Worm (Caenorhabditis elegans) whole organism, L4 larva: ENCODE results near the gene M7.12.

ENCODE experiments used
- F49E8.2 ChIP-seq: sonication (generic microtip); optimal IDR thresholded peaks from 2 replicates; lab custom pipeline; 2016; ENCODE audit warnings: missing compliant biosample characterization, mild to moderate bottlenecking, missing genetic modification characterization, borderline replicate concordance
- Y105C5A.15 ChIP-seq: fragments of 200-800 bp; sonication (Bioruptor generic); IDR thresholded peaks from 2 replicates; pipeline ENCODE4 v1.3.6; 2022; ENCODE audit warnings: missing genetic modification characterization, missing compliant biosample characterization
- Y48G9A.11 ChIP-seq: fragments of 200-800 bp; sonication (Bioruptor generic); IDR thresholded peaks from 2 replicates; pipeline ENCODE4 v1.3.6; 2022; ENCODE audit warnings: missing genetic modification reagents, missing genetic modification characterization, missing compliant biosample characterization
- ama-1 ChIP-seq: fragments of 150-350 bp; optimal IDR thresholded peaks from 2 replicates; lab custom pipeline; 2014; ENCODE audit warnings: inconsistent platforms, mixed read lengths
- ceh-32 ChIP-seq: sonication (generic microtip); optimal IDR thresholded peaks from 2 replicates; lab custom pipeline; 2016; ENCODE audit warnings: mild to moderate bottlenecking, missing genetic modification characterization, missing compliant biosample characterization; ENCODE audit not compliant: poor library complexity
- ceh-44 ChIP-seq: fragments of 200-800 bp; sonication (Bioruptor generic); IDR thresholded peaks from 2 replicates; pipeline ENCODE4 v1.3.6; 2022; ENCODE audit warnings: missing genetic modification reagents, missing genetic modification characterization, missing compliant biosample characterization
- ceh-62 ChIP-seq: sonication (generic microtip); optimal IDR thresholded peaks from 2 replicates; lab custom pipeline; 2017; ENCODE audit warnings: missing biosample characterization, missing genetic modification characterization
- ceh-82 ChIP-seq: sonication (generic microtip); optimal IDR thresholded peaks from 2 replicates; lab custom pipeline; 2017; ENCODE audit warnings: missing biosample characterization, missing genetic modification characterization
- ctbp-1 ChIP-seq: fragments of 200-800 bp; sonication (Bioruptor generic); IDR thresholded peaks from 2 replicates; pipeline ENCODE4 v1.3.6; 2022; ENCODE audit warnings: missing genetic modification reagents, missing genetic modification characterization, missing compliant biosample characterization
- daf-12 ChIP-seq: fragments of 150-350 bp; optimal IDR thresholded peaks from 2 replicates; lab custom pipeline; 2014; ENCODE audit warnings: missing biosample characterization, missing genetic modification reagents, missing genetic modification characterization
- daf-16 ChIP-seq, 3 experiments: sonication (generic microtip); optimal IDR thresholded peaks; 2 replicates each; lab custom pipeline; 2016 to 2017; ENCODE audit warnings: missing genetic modification characterization in 3 of 3, missing genetic modification reagents in 3 of 3, mild to moderate bottlenecking in 2 of 3, missing compliant biosample characterization in 2 of 3, missing biosample characterization in 1 of 3, moderate library complexity in 1 of 3
- daf-19 ChIP-seq: fragments of 200-800 bp; sonication (Bioruptor generic); conservative IDR thresholded peaks from 2 replicates; pipeline ENCODE4 v1.3.6; 2022; ENCODE audit warnings: missing genetic modification characterization, missing compliant biosample characterization
- dmd-6 ChIP-seq: fragments of 200-800 bp; sonication (Bioruptor generic); IDR thresholded peaks from 2 replicates; pipeline ENCODE4 v1.3.6; 2022; ENCODE audit warnings: missing genetic modification reagents, missing genetic modification characterization, missing compliant biosample characterization
- dmd-8 ChIP-seq: fragments of 200-800 bp; sonication (Bioruptor generic); IDR thresholded peaks from 2 replicates; pipeline ENCODE4 v1.3.6; 2022; ENCODE audit warnings: missing genetic modification characterization, missing compliant biosample characterization
- dpl-1 ChIP-seq: fragments of 150-350 bp; optimal IDR thresholded peaks from 2 replicates; lab custom pipeline; 2014; ENCODE audit warnings: missing biosample characterization, missing genetic modification reagents, missing genetic modification characterization
- duxl-1 ChIP-seq: sonication (generic microtip); optimal IDR thresholded peaks from 2 replicates; lab custom pipeline; 2016; ENCODE audit warnings: mild to moderate bottlenecking, missing genetic modification characterization, moderate library complexity, missing compliant biosample characterization; ENCODE audit not compliant: poor library complexity
- dve-1 ChIP-seq: sonication (generic microtip); optimal IDR thresholded peaks from 2 replicates; lab custom pipeline; 2017; ENCODE audit warnings: antibody characterized with exemption, mild to moderate bottlenecking, missing genetic modification characterization, missing compliant biosample characterization; ENCODE audit not compliant: insufficient read depth
- fkh-10 ChIP-seq: fragments of 150-350 bp; optimal IDR thresholded peaks from 2 replicates; lab custom pipeline; 2014; ENCODE audit warnings: missing biosample characterization, missing genetic modification reagents, missing genetic modification characterization
- hmg-1.1 ChIP-seq: fragments of 200-800 bp; sonication (Bioruptor generic); IDR thresholded peaks from 2 replicates; pipeline ENCODE4 v1.3.6; 2022; ENCODE audit warnings: missing genetic modification reagents, missing genetic modification characterization, missing compliant biosample characterization
- lin-1 ChIP-seq: fragments of 200-800 bp; sonication (Bioruptor generic); IDR thresholded peaks from 2 replicates; pipeline ENCODE4 v1.3.6; 2022; ENCODE audit warnings: missing genetic modification reagents, missing genetic modification characterization, missing compliant biosample characterization
- lin-39 ChIP-seq: fragments of 150-350 bp; optimal IDR thresholded peaks from 2 replicates; lab custom pipeline; 2014; ENCODE audit warnings: missing biosample characterization, missing genetic modification reagents, missing genetic modification characterization
- lsy-2 ChIP-seq, 2 experiments: fragments of 150-350 bp in 1 of 2; sonication (generic microtip) in 1 of 2; optimal IDR thresholded peaks; 2 replicates each; lab custom pipeline; 2014 to 2017; ENCODE audit warnings: missing biosample characterization in 2 of 2, missing genetic modification characterization in 2 of 2
- mep-1 ChIP-seq: fragments of 150-350 bp; sonication (generic microtip); optimal IDR thresholded peaks from 3 replicates; lab custom pipeline; 2014; ENCODE audit warnings: missing biosample characterization, missing genetic modification characterization
- mxl-2 ChIP-seq: fragments of 200-800 bp; sonication (Bioruptor generic); conservative IDR thresholded peaks from 2 replicates; pipeline ENCODE4 v1.3.6; 2022; ENCODE audit warnings: missing genetic modification reagents, missing genetic modification characterization, missing compliant biosample characterization
- nhr-11 ChIP-seq: fragments of 150-350 bp; optimal IDR thresholded peaks from 2 replicates; lab custom pipeline; 2014; ENCODE audit warnings: missing biosample characterization, missing genetic modification characterization
- nhr-111 ChIP-seq: fragments of 200-800 bp; sonication (Bioruptor generic); optimal IDR thresholded peaks from 2 replicates; lab custom pipeline; 2018; ENCODE audit warnings: mild to moderate bottlenecking, missing genetic modification characterization, missing compliant biosample characterization
- nhr-28 ChIP-seq: fragments of 150-350 bp; optimal IDR thresholded peaks from 2 replicates; lab custom pipeline; 2014; ENCODE audit warnings: missing biosample characterization, missing genetic modification characterization
- nhr-48 ChIP-seq: sonication (generic microtip); optimal IDR thresholded peaks from 2 replicates; lab custom pipeline; 2016; ENCODE audit warnings: mild to moderate bottlenecking, missing genetic modification characterization, missing compliant biosample characterization
- nhr-76 ChIP-seq: fragments of 150-350 bp; optimal IDR thresholded peaks from 2 replicates; lab custom pipeline; 2014; ENCODE audit warnings: missing biosample characterization, missing genetic modification characterization
- nhr-77 ChIP-seq: fragments of 150-350 bp; optimal IDR thresholded peaks from 2 replicates; lab custom pipeline; 2014; ENCODE audit warnings: missing biosample characterization, missing genetic modification characterization
- php-3 ChIP-seq: fragments of 200-800 bp; sonication (Bioruptor generic); IDR thresholded peaks from 2 replicates; pipeline ENCODE4 v1.3.6; 2022; ENCODE audit warnings: missing genetic modification reagents, missing genetic modification characterization, missing compliant biosample characterization
- set-16 ChIP-seq: fragments of 200-800 bp; sonication (Bioruptor generic); IDR thresholded peaks from 2 replicates; pipeline ENCODE4 v1.3.6; 2022; ENCODE audit warnings: missing genetic modification reagents, missing genetic modification characterization, missing compliant biosample characterization
- snpc-1.2 ChIP-seq: fragments of 200-800 bp; sonication (Bioruptor generic); IDR thresholded peaks from 2 replicates; pipeline ENCODE4 v1.3.6; 2022; ENCODE audit warnings: missing genetic modification reagents, missing genetic modification characterization, missing compliant biosample characterization
- spr-1 ChIP-seq: sonication (generic microtip); optimal IDR thresholded peaks from 2 replicates; lab custom pipeline; 2016; ENCODE audit warnings: mild to moderate bottlenecking, missing genetic modification characterization, missing compliant biosample characterization
- tag-97 ChIP-seq: fragments of 200-800 bp; sonication (Bioruptor generic); IDR thresholded peaks from 2 replicates; pipeline ENCODE4 v1.3.6; 2022; ENCODE audit warnings: missing genetic modification characterization, missing compliant biosample characterization
- unc-39 ChIP-seq: sonication (generic microtip); optimal IDR thresholded peaks from 2 replicates; lab custom pipeline; 2017; ENCODE audit warnings: missing biosample characterization, missing genetic modification characterization
- unc-62 ChIP-seq, 3 experiments: fragments of 150-350 bp in 1 of 3; sonication (generic microtip); optimal IDR thresholded peaks in 2 of 3; peaks in 1 of 3; 1 replicate in 1 of 3; 2 replicates in 2 of 3; lab custom pipeline; 2014 to 2017; ENCODE audit warnings: missing biosample characterization in 3 of 3, missing genetic modification characterization in 3 of 3, missing genetic modification reagents in 3 of 3, missing genotype in 1 of 3
- vab-7 ChIP-seq: fragments of 200-800 bp; sonication (Bioruptor generic); IDR thresholded peaks from 2 replicates; pipeline ENCODE4 v1.3.6; 2022; ENCODE audit warnings: missing genetic modification reagents, missing genetic modification characterization, missing compliant biosample characterization
- zfp-2 ChIP-seq: sonication (generic microtip); optimal IDR thresholded peaks from 2 replicates; lab custom pipeline; 2016; ENCODE audit warnings: mild to moderate bottlenecking, missing genetic modification characterization, missing compliant biosample characterization

The M7.12 gene

ce11 chrIV:11131268-11131667 lies 33.5 kb upstream of the M7.12 start, which contains the start of gene ard-1:
Gene ard-1 (plus strand): TSS chrIV:11131279.
- TF ChIP-seq ama-1 (lab: Kevin White, UChicago) = no peak
- peak; percentile 10; the same call in 1 of the 2 replicates for TF ChIP-seq ctbp-1 (GFP tag; lab: Robert Waterston, UW)

- TF ChIP-seq Y48G9A.11 (GFP tag; lab: Robert Waterston, UW) (no peak), lsy-2 (tag; optimal IDR thresholded peaks at IDR 0.05; lab: Kevin White, UChicago) (peak in 1 of 2 experiments; percentile 12), nhr-77 (peak; percentile 32), mep-1 (tag; lab: Kevin White, UChicago) (peak; percentile 47), nhr-11 (tag; lab: Kevin White, UChicago) (no peak), dve-1 (tag; lab: Kevin White, UChicago) (peak; percentile 69), nhr-28 (peak; percentile 20), fkh-10 (GFP tag; lab: Kevin White, UChicago) (no peak), mxl-2 (GFP tag; lab: Robert Waterston, UW) (no peak), ceh-82 (tag; lab: Kevin White, UChicago) (no peak), daf-16 (GFP tag; optimal IDR thresholded peaks at IDR 0.05; lab: Kevin White, UChicago) (no peak), daf-16 (tag; optimal IDR thresholded peaks at IDR 0.05; lab: Kevin White, UChicago) (peak; percentile 83), ceh-32 (tag; lab: Kevin White, UChicago) (no peak)
Observed at ce11 chrIV:11130774-11131173, 33.0 kb upstream of the M7.12 start.

DNA sequence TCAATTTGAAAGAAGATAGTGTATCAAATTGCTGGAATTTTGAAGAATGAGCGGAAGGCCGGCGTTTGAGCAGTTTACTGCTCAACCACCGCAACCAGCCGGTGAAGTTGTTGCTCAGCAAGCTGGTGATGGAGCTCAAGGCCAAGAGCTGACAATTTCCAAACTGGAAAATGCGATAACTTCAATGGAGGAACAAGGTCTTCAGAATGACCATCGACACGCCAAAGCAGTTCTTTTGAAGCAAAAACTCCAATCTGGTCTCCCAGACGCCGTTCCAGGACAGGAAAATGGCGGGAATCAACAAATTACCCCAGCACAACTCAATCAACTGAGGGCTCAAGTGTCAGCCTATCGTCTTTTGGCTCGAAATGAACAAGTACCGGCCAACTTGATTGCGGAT lies 28.2 kb upstream of the M7.12 start:
- TF ChIP-seq set-16 = 0 out of 2 replicates have a peak, but pooled peaks have one; percentile 6
- TF ChIP-seq ceh-32 (tag; lab: Kevin White, UChicago) = no peak
- TF ChIP-seq unc-62 (GFP tag; optimal IDR thresholded peaks at IDR 0.05 in 1 of 2; lab: Kevin White, UChicago) = peak in 1 of 2 experiments; percentile 92
- no peak for TF ChIP-seq unc-62 (tag; optimal IDR thresholded peaks at IDR 0.05; lab: Kevin White, UChicago)

DNA sequence TGAATTAATAATTGTTTCAGACTA lies 28.0 kb upstream of the M7.12 start, which contains the start of gene swsn-4:
TSS of gene swsn-4 (plus strand) at position 21 of the 24 bp plus-strand sequence.
- TF ChIP-seq lin-1 (GFP tag; lab: Robert Waterston, UW) (no peak), lin-39 (tag; lab: Kevin White, UChicago) (no peak), tag-97 (no peak), php-3 (GFP tag; lab: Robert Waterston, UW) (no peak), snpc-1.2 (GFP tag; lab: Robert Waterston, UW) (no peak), nhr-48 (no peak)

- peak; percentile 15 for TF ChIP-seq nhr-28
- no peak for TF ChIP-seq dmd-8 (GFP tag; lab: Robert Waterston, UW)
- TF ChIP-seq spr-1 (tag; lab: Kevin White, UChicago) = no peak
- TF ChIP-seq hmg-1.1 (GFP tag; lab: Robert Waterston, UW) = no peak
- TF ChIP-seq zfp-2 = no peak
- no peak for TF ChIP-seq php-3 (GFP tag; lab: Robert Waterston, UW)
- no peak for TF ChIP-seq ctbp-1 (GFP tag; lab: Robert Waterston, UW)
- no peak for TF ChIP-seq vab-7
- no peak for TF ChIP-seq ceh-44 (GFP tag; lab: Robert Waterston, UW)
- peak; percentile 73 for TF ChIP-seq dpl-1
- TF ChIP-seq daf-19 = no peak
- TF ChIP-seq lin-39 (tag; lab: Kevin White, UChicago) = no peak
- no peak for TF ChIP-seq daf-12
- no peak for TF ChIP-seq dmd-6
- peak in 1 of 2 experiments; percentile 33 for TF ChIP-seq unc-62 (GFP tag; optimal IDR thresholded peaks at IDR 0.05 in 1 of 2; lab: Kevin White, UChicago)
- TF ChIP-seq unc-62 (tag; optimal IDR thresholded peaks at IDR 0.05; lab: Kevin White, UChicago) = no peak
- TF ChIP-seq Y105C5A.15 (GFP tag; lab: Robert Waterston, UW) = no peak
- TF ChIP-seq ceh-62 (tag; lab: Kevin White, UChicago) = no peak
- TF ChIP-seq duxl-1 (tag; lab: Kevin White, UChicago) = no peak
- no peak for TF ChIP-seq unc-39 (tag; lab: Kevin White, UChicago)
- no peak for TF ChIP-seq nhr-111 (GFP tag; lab: Kevin White, UChicago)
- TF ChIP-seq nhr-76 (tag; lab: Kevin White, UChicago) = no peak
- TF ChIP-seq F49E8.2 (tag; lab: Kevin White, UChicago) = no peak
Observed at ce11 chrIV:11125604-11126003, 27.8 kb upstream of the M7.12 start.
